Fruit fly (Drosophila melanogaster): ENCODE measurements around the gene CG34150.

Gene CG34150

DNA sequence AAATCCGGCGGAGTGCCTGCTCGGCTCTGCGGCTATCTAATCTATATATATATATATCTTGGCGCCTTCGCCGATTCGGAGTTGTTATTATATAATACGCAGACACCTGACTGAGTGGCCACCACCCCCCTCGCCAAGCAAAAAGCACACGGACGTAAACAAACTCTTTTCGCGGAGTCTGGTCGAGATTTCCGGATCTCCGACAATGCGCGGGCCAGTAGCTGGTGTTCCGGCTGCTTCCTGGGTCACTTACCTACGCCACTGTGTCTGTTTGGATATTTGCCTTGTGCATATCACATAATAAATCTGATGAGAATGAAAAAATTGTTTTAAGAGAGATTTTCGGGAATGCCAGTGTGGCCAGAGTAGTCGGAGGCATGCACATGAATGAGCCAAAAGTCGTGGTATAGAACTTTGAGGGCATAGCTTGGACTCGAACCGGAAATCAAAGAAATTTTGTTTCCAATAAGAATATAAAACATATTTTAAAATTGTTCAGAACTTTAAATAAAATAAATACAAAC lies 27.0 kb upstream of the CG34150 start, which contains the start of gene CG5805 (continued):
- TF ChIP-seq CG9705 (GFP tag; optimal IDR thresholded peaks at IDR 0.05) (peak; percentile 79), pan (optimal IDR thresholded peaks at IDR 0.05) (no peak), dmrt93B (GFP tag; optimal IDR thresholded peaks at IDR 0.05) (peak; percentile 90), h (GFP tag; optimal IDR thresholded peaks at IDR 0.05) (peak; percentile 71), foxo (GFP tag; optimal IDR thresholded peaks at IDR 0.05) (peak in 1 of 2 experiments; percentile 47), Hnf4 (GFP tag; optimal IDR thresholded peaks at IDR 0.05) (no peak), ey (GFP tag; optimal IDR thresholded peaks at IDR 0.05) (peak; percentile 28), brk (GFP tag; optimal IDR thresholded peaks at IDR 0.05) (no peak), dsf (GFP tag; optimal IDR thresholded peaks at IDR 0.05; ENCODE audit: borderline replicate concordance) (no peak), GATAd (GFP tag; optimal IDR thresholded peaks at IDR 0.05) (no peak)

DNA sequence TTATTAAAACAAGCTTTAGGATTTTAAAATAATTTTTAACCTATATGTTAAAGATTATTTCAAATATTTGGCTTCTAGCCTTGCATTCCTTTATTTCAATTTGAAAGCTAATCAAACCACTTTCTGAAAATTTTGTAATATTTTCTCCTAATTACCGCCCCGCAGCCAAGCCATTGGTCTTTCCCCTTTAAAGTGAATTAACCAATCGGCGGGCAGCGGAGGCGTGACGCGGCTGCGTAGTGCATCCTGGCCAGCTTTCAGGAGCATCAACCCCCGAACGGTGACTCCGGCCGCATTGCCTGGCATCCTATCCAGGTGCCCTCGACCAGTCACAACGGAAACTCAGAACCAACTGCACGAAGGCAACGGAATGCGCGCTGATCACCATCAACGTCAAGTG lies 26.3 kb upstream of the CG34150 start, which contains the start of gene Ets96B:
Ets96B (plus strand) TSS at position 321 of the 400 bp plus-strand sequence.
- TF ChIP-seq tai (GFP tag; optimal IDR thresholded peaks at IDR 0.05) (no peak), Rel (GFP tag; optimal IDR thresholded peaks at IDR 0.05) (no peak), Rel (tag; optimal IDR thresholded peaks at IDR 0.05) (no peak)

DNA sequence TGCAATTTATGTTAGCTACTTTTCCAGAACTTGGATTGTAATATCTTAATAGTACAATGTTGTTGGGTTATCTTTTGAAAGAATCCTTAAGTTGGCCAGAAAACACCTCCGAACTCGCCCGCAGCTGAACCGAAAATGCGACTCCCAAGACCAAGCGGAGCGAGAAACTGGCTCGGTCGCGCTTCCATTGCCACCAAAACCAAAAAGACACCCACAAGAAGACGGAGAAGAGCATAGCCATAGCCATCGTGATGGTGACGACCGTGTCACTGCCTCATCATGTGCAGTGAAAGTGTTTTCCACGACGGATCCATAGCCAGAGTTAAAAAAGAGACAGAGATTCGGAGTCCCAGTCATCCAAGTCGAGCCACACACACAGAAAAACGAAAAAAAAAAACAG lies 24.0 kb upstream of the CG34150 start, which contains the start of gene CG13634:
CG13634 (minus strand) TSS at position 101 of the 400 bp plus-strand sequence.
- TF ChIP-seq Abd-B (GFP tag; optimal IDR thresholded peaks at IDR 0.05) (no peak), OdsH (GFP tag; optimal IDR thresholded peaks at IDR 0.05) (no peak), Dif (GFP tag; optimal IDR thresholded peaks at IDR 0.05; ENCODE audit: partially characterized antibody) (no peak), Vsx2 (GFP tag; optimal IDR thresholded peaks at IDR 0.05; ENCODE audit: partially characterized antibody) (no peak), pan (optimal IDR thresholded peaks at IDR 0.05) (no peak), psq (GFP tag; optimal IDR thresholded peaks at IDR 0.05) (no peak), br (GFP tag; optimal IDR thresholded peaks at IDR 0.05) (no peak), Jra (GFP tag; optimal IDR thresholded peaks at IDR 0.05) (no peak), Hr78 (GFP tag; optimal IDR thresholded peaks at IDR 0.05) (no peak), Hr83 (GFP tag; optimal IDR thresholded peaks at IDR 0.05; ENCODE audit: poor library complexity, severe bottlenecking) (no peak), woc (GFP tag; optimal IDR thresholded peaks at IDR 0.05) (no peak)

DNA sequence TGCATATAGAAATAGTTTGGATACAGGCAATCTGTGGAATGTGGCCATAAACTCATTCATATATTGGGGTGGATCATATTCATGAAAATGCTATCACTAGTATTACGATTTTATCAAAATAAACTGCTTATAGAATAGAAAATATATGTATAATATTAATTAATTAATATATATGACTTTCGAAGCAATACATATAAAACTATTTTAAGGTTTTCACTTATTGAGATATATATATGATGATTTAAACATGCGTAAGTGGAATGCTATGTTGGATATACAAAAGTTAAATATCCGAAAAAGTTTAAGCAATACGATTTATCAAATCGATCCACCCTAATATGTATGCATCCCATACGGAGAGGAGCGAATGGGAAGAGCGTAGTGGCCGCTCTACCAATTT lies 15.5 kb upstream of the CG34150 start:
- no peak for TF ChIP-seq Rel (GFP tag; optimal IDR thresholded peaks at IDR 0.05)
- no peak for TF ChIP-seq Rel (tag; optimal IDR thresholded peaks at IDR 0.05)
- no peak for TF ChIP-seq sage (GFP tag; optimal IDR thresholded peaks at IDR 0.05)
- TF ChIP-seq dsf (GFP tag; optimal IDR thresholded peaks at IDR 0.05; ENCODE audit: borderline replicate concordance) = no peak
- no peak for TF ChIP-seq Vsx2 (GFP tag; optimal IDR thresholded peaks at IDR 0.05; ENCODE audit: partially characterized antibody)
- TF ChIP-seq brk (GFP tag; optimal IDR thresholded peaks at IDR 0.05) = no peak
- no peak for TF ChIP-seq woc (GFP tag; optimal IDR thresholded peaks at IDR 0.05)
- TF ChIP-seq jim (GFP tag; optimal IDR thresholded peaks at IDR 0.05) = no peak
- TF ChIP-seq dl (GFP tag; optimal IDR thresholded peaks at IDR 0.05; ENCODE audit: insufficient read depth in 1 of 2, partially characterized antibody in 2 of 2) = no peak
- no peak for TF ChIP-seq Jra (GFP tag; optimal IDR thresholded peaks at IDR 0.05)
- no peak for TF ChIP-seq Hr83 (GFP tag; optimal IDR thresholded peaks at IDR 0.05; ENCODE audit: poor library complexity, severe bottlenecking)
- TF ChIP-seq foxo (GFP tag; optimal IDR thresholded peaks at IDR 0.05) = no peak

DNA sequence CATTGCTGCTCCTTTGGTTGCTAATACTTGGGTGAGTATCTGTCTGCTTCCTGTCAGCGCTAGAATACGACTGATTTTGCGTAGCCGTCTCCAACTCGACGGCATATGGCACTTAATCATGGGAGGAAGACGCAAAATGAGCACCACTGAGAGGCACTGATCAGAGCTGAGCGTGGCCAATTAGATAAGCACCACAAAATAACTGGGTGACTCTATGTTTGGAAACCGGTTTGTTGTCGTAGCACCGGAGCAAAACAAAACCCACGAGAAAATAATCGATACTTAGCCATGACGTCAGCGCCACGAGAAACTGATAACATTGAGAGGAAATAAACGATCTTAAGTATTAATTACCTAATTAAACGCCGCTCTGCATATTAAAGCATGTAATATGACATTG lies 14.6 kb upstream of the CG34150 start, which contains the start of gene Ude:
Ude (minus strand) TSS at position 166 of the 400 bp plus-strand sequence.
- peak; percentile 65 for TF ChIP-seq Dif (GFP tag; optimal IDR thresholded peaks at IDR 0.05; ENCODE audit: partially characterized antibody)
- TF ChIP-seq Vsx2 (GFP tag; optimal IDR thresholded peaks at IDR 0.05; ENCODE audit: partially characterized antibody) = peak; percentile 59
- TF ChIP-seq br (GFP tag; optimal IDR thresholded peaks at IDR 0.05) = no peak
- TF ChIP-seq dl (GFP tag; optimal IDR thresholded peaks at IDR 0.05; ENCODE audit: insufficient read depth in 1 of 2, partially characterized antibody in 2 of 2) = peak in 1 of 2 experiments; percentile 44
- peak; percentile 11 for TF ChIP-seq psq (GFP tag; optimal IDR thresholded peaks at IDR 0.05)
- no peak for TF ChIP-seq Jra (GFP tag; optimal IDR thresholded peaks at IDR 0.05)
- no peak for TF ChIP-seq HLH106 (tag; optimal IDR thresholded peaks at IDR 0.05)
- no peak for TF ChIP-seq jim (GFP tag; optimal IDR thresholded peaks at IDR 0.05)

DNA sequence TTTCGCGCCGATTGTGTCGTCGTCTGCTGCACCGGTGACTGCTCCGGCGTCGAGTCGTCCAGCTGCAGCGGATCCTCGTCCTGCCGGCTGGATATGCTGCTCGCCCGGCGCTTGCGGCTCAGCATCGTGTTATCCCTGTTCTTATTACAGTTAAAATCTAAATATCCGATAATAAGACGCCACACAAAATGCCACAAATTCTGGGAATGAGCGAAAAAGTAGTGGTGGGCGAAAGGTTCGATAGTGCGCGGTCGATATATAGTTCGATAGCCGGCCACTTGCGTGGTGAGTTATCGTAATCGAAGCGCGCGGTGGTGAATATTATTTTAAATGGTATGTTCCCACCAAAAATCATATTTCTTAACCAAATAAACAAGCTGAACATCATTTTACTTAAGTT lies 9.0 kb upstream of the CG34150 start, which contains the start of gene polybromo:
polybromo (minus strand) TSS at position 212 of the 400 bp plus-strand sequence.
- no peak for TF ChIP-seq brk (GFP tag; optimal IDR thresholded peaks at IDR 0.05)
- TF ChIP-seq OdsH (GFP tag; optimal IDR thresholded peaks at IDR 0.05) = no peak
- no peak for TF ChIP-seq dmrt93B (GFP tag; optimal IDR thresholded peaks at IDR 0.05)
- TF ChIP-seq Myc (optimal IDR thresholded peaks at IDR 0.05) = peak; percentile 72
- no peak for TF ChIP-seq N (GFP tag; optimal IDR thresholded peaks at IDR 0.05)
- TF ChIP-seq Dfd (GFP tag; optimal IDR thresholded peaks at IDR 0.05) = no peak
- TF ChIP-seq woc (GFP tag; optimal IDR thresholded peaks at IDR 0.05) = no peak
- no peak for TF ChIP-seq GATAd (GFP tag; optimal IDR thresholded peaks at IDR 0.05)
